Worm (Caenorhabditis elegans) whole organism, young adult: ENCODE data around the gene pud-4.

Source experiments
- F22D6.2 ChIP-seq: sonication (generic microtip); optimal IDR thresholded peaks from 2 replicates; lab custom pipeline; 2016; ENCODE audit warnings: mild to moderate bottlenecking, missing genetic modification characterization, missing compliant biosample characterization
- F49E8.2 ChIP-seq: sonication (generic microtip); optimal IDR thresholded peaks from 3 replicates; lab custom pipeline; 2017; ENCODE audit warnings: missing genetic modification characterization, mild to moderate bottlenecking, missing compliant biosample characterization, antibody characterized with exemption, moderate library complexity; ENCODE audit not compliant: insufficient read depth
- K12H6.12 ChIP-seq: fragments of 200-800 bp; sonication (Bioruptor generic); optimal IDR thresholded peaks from 2 replicates; lab custom pipeline; 2018; ENCODE audit warnings: mild to moderate bottlenecking, missing genetic modification characterization, missing compliant biosample characterization
- Y53F4B.3 ChIP-seq: fragments of 200-800 bp; sonication (Bioruptor generic); IDR thresholded peaks from 2 replicates; pipeline ENCODE4 v1.3.6; 2022; ENCODE audit warnings: missing genetic modification reagents, missing genetic modification characterization, missing compliant biosample characterization
- attf-3 ChIP-seq: fragments of 200-800 bp; sonication (Bioruptor generic); conservative IDR thresholded peaks from 2 replicates; pipeline ENCODE4 v1.3.6; 2022; ENCODE audit warnings: missing genetic modification reagents, missing genetic modification characterization, missing compliant biosample characterization
- bed-2 ChIP-seq: fragments of 200-800 bp; sonication (Bioruptor generic); IDR thresholded peaks from 2 replicates; pipeline ENCODE4 v1.3.6; 2022; ENCODE audit warnings: missing genetic modification reagents, missing genetic modification characterization, missing compliant biosample characterization
- gei-17 ChIP-seq: fragments of 200-800 bp; sonication (Bioruptor generic); optimal IDR thresholded peaks from 2 replicates; lab custom pipeline; 2018; ENCODE audit warnings: mild to moderate bottlenecking, missing genetic modification characterization, missing compliant biosample characterization
- nfya-1 ChIP-seq: sonication (generic microtip); optimal IDR thresholded peaks from 2 replicates; lab custom pipeline; 2017; ENCODE audit warnings: antibody characterized with exemption, missing compliant biosample characterization, missing genetic modification characterization, borderline replicate concordance; ENCODE audit not compliant: insufficient read depth
- rec-8 ChIP-seq, 2 experiments: sonication (generic microtip); optimal IDR thresholded peaks; 2 replicates each; lab custom pipeline; 2016; ENCODE audit warnings: mild to moderate bottlenecking in 2 of 2, missing genetic modification characterization in 2 of 2, missing genetic modification reagents in 2 of 2, missing genotype in 2 of 2, missing biosample characterization in 1 of 2, missing compliant biosample characterization in 1 of 2, moderate library complexity in 1 of 2
- somi-1 ChIP-seq: fragments of 200-800 bp; sonication (Bioruptor generic); optimal IDR thresholded peaks from 2 replicates; lab custom pipeline; 2018; ENCODE audit warnings: mild to moderate bottlenecking, missing genetic modification characterization, missing compliant biosample characterization
- tbp1 ChIP-seq: fragments of 200-800 bp; sonication (Bioruptor generic); optimal IDR thresholded peaks from 2 replicates; lab custom pipeline; 2018; ENCODE audit warnings: mild to moderate bottlenecking, missing genetic modification characterization, missing compliant biosample characterization
- unc-62 ChIP-seq: fragments of 150-350 bp; optimal IDR thresholded peaks from 2 replicates; lab custom pipeline; 2014; ENCODE audit warnings: missing biosample characterization, missing genetic modification reagents, missing genetic modification characterization
- ztf-22 ChIP-seq: fragments of 200-800 bp; sonication (Bioruptor generic); optimal IDR thresholded peaks from 2 replicates; lab custom pipeline; 2018; ENCODE audit warnings: mild to moderate bottlenecking, missing genetic modification characterization, moderate library complexity, missing compliant biosample characterization

DNA sequence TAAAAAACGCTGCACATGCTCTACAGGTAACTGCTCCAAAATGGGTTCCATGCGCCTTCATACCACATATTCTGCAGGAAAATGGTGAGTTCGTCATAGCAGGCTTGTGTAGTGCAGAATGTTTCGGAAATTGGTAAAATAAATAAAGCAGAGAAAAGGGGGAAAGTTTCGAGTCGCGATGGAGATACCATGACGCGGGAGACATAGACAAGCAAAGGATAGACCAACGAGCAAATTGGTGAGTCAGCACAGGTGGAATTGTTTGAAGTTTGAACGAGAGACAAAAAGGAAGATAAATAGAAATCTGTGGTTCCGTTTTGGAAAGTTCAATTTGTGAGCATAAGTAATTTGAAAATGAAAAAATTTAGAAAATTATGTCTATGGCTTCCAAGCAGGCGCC, 36.1 kb upstream of the pud-4 start, which contains the start of gene nhr-225:
- TF ChIP-seq ztf-22 (GFP tag; lab: Kevin White, UChicago) (no peak), Y53F4B.3 (no peak), F49E8.2 (tag; lab: Kevin White, UChicago) (no peak), unc-62 (GFP tag; lab: Kevin White, UChicago) (no peak), tbp1 (GFP tag; lab: Kevin White, UChicago) (no peak), somi-1 (no peak), F22D6.2 (tag; lab: Kevin White, UChicago) (no peak), bed-2 (GFP tag; lab: Robert Waterston, UW) (no peak), rec-8 (tag; optimal IDR thresholded peaks at IDR 0.05; lab: Kevin White, UChicago) (no peak), attf-3 (GFP tag; lab: Robert Waterston, UW) (no peak), gei-17 (GFP tag; lab: Kevin White, UChicago) (no peak), nfya-1 (tag; lab: Kevin White, UChicago) (no peak), K12H6.12 (no peak)
